Worm (Caenorhabditis elegans): ENCODE measurements around the gene F37A8.2.
A peak's percentile ranks its signal among the peaks of the same experiment; 100 is the strongest.

The F37A8.2 gene

ce11 chrIII:3887586-3887985, 43.7 kb downstream of the F37A8.2 start (continued):
- TF ChIP-seq let-607 (tag; optimal IDR thresholded peaks at IDR 0.05), result no peak
- TF ChIP-seq nhr-80 (tag; optimal IDR thresholded peaks at IDR 0.05), result peak; percentile 91
- no peak for TF ChIP-seq B0035.1 (tag; optimal IDR thresholded peaks at IDR 0.05)

ce11 chrIII:3883146-3883545, 48.2 kb downstream of the F37A8.2 start:
- TF ChIP-seq mcd-1 (GFP tag; IDR thresholded peaks at IDR 0.05), result no peak
- TF ChIP-seq hmg-1.2 (GFP tag; IDR thresholded peaks at IDR 0.05), result 0 out of 2 replicates have a peak, but pooled peaks have one; percentile 12

Measured in whole organism, young adult.